Fruit fly (Drosophila melanogaster): ENCODE data around the gene fy.

DNA sequence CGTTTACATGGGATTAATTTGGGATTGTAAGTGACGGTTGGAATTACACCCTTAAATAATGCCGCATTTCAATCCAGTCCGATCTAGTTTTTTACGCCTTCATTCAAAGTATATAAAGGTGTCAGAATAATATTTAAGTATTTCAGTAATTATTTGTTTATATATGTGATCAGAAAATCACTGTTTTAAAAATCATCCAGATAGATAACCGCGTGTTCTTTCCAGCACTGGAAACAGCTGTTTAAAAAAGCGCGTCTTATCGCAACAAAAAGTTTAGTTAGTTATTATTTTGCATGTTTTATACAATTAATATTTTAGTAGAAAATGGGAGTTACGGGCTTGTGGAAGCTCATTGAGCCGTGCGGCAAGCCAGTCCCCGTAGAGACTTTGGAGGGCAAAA is 35.0 kb upstream of the fy start, which contains the start of gene mus201:
- TF ChIP-seq CG14710 (tag; optimal IDR thresholded peaks at IDR 0.05) = no peak
- TF ChIP-seq exex (tag; optimal IDR thresholded peaks at IDR 0.05) = no peak
- no peak for TF ChIP-seq org-1 (GFP tag; optimal IDR thresholded peaks at IDR 0.05)
- no peak for TF ChIP-seq kay (GFP tag; optimal IDR thresholded peaks at IDR 0.05)
- TF ChIP-seq otp (GFP tag; IDR thresholded peaks at IDR 0.05) = no peak
- no peak for TF ChIP-seq ttk (GFP tag; IDR thresholded peaks at IDR 0.05)
- no peak for TF ChIP-seq CG13624 (GFP tag; optimal IDR thresholded peaks at IDR 0.05)
- no peak for TF ChIP-seq psq (GFP tag; optimal IDR thresholded peaks at IDR 0.05)
- TF ChIP-seq nerfin-1 (tag; optimal IDR thresholded peaks at IDR 0.05) = no peak
- no peak for TF ChIP-seq zfh2 (GFP tag; optimal IDR thresholded peaks at IDR 0.05)
- no peak for TF ChIP-seq CG14667 (GFP tag; IDR thresholded peaks at IDR 0.05)
- no peak for TF ChIP-seq gsb (GFP tag; IDR thresholded peaks at IDR 0.05)
- no peak for TF ChIP-seq inv (GFP tag; IDR thresholded peaks at IDR 0.05; ENCODE audit: partially characterized antibody)
